Fruit fly (Drosophila melanogaster) S2 (cell line): ENCODE measurements around the gene CG43845.

Experiments used
- CG8478 ChIP-seq: fragments of >200 bp; optimal IDR thresholded peaks from 2 replicates; lab custom pipeline; 2018
- CTCF ChIP-seq, 2 experiments: fragments of >200 bp; optimal IDR thresholded peaks; 2 replicates each; lab custom pipeline; 2018

- no peak for TF ChIP-seq CG8478 (lab: Kevin White, UChicago)
- TF ChIP-seq CTCF (optimal IDR thresholded peaks at IDR 0.05; lab: Kevin White, UChicago): no peak
Observed at dm6 chr3R:5571756-5572155, 48.8 kb upstream of the CG43845 start.
